Fruit fly (Drosophila melanogaster): ENCODE data around the gene tal-3A.
A peak's percentile ranks its signal among the peaks of the same experiment; 100 is the strongest.

tal-3A gene

DNA sequence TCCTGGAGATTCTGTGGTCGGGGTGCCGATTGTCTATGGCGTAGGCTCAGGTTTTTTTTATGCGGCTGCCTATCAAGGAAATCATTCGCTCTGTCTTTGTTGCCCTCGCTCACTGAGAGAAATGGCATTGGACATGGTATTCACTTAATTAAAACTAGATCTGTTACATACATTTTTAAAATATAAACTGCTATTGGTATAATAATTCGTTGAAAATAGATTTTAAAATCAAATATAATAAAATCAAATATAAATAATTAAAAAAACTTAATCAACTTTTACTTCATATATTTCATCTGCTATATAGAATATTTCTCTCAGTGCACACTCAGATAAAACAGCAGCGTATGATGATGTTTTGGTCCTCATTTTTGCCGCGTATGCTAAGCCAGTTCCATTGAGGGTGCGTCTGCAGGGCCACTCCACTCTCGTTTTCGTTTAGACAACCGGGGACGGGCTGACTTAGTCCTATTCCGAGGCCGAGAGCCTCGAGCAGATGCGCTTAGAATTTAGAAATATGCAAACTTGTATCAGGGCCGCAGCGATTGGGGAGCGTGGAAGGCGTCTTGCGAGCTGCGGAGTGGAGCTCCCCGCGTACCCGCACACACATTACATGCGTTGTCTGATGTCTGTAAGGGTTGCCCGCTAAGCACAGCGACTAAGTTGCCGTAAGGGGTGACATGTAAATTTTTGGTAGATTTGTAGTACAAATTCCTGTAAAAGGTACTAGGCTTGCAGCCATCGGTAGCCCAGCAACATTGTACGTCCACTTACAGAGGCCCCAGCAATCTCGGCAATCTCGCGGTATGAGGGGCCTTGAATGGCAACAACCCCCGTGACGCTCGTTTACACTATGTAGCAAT lies 13.1 kb upstream of the tal-3A start (continued):
- TF ChIP-seq CG12219 (GFP tag; optimal IDR thresholded peaks at IDR 0.05) (no peak), Elba2 (GFP tag; optimal IDR thresholded peaks at IDR 0.05) (no peak), CG4707 (GFP tag; optimal IDR thresholded peaks at IDR 0.05) (no peak), wor (GFP tag; IDR thresholded peaks at IDR 0.05) (no peak), HLHmδ (GFP tag; optimal IDR thresholded peaks at IDR 0.05) (no peak), pzg (GFP tag; optimal IDR thresholded peaks at IDR 0.05) (no peak), dmrt11E (tag; optimal IDR thresholded peaks at IDR 0.05) (peak; percentile 76), Usf (GFP tag; optimal IDR thresholded peaks at IDR 0.05) (no peak), Dfd (GFP tag; optimal IDR thresholded peaks at IDR 0.05) (no peak), CG10209 (GFP tag; optimal IDR thresholded peaks at IDR 0.05) (peak; percentile 45), CG4424 (GFP tag; optimal IDR thresholded peaks at IDR 0.05) (peak; percentile 56), ato (GFP tag; IDR thresholded peaks at IDR 0.05; ENCODE audit: partially characterized antibody) (no peak), ind (GFP tag; optimal IDR thresholded peaks at IDR 0.05) (no peak), E2f1 (GFP tag; IDR thresholded peaks at IDR 0.05) (no peak), HmgD (GFP tag; optimal IDR thresholded peaks at IDR 0.05) (no peak), CG14710 (tag; optimal IDR thresholded peaks at IDR 0.05) (peak; percentile 64), NK7.1 (GFP tag; optimal IDR thresholded peaks at IDR 0.05) (no peak), tio (GFP tag; optimal IDR thresholded peaks at IDR 0.05) (no peak), CG8944 (GFP tag; optimal IDR thresholded peaks at IDR 0.05) (no peak), Dip3 (GFP tag; optimal IDR thresholded peaks at IDR 0.05) (no peak), CG6854 (GFP tag; optimal IDR thresholded peaks at IDR 0.05) (no peak), nerfin-1 (tag; optimal IDR thresholded peaks at IDR 0.05) (no peak), CG2202 (tag; optimal IDR thresholded peaks at IDR 0.05) (no peak), CoRest (tag; optimal IDR thresholded peaks at IDR 0.05) (peak; percentile 58), chm (GFP tag; IDR thresholded peaks at IDR 0.05) (no peak), CG13624 (GFP tag; optimal IDR thresholded peaks at IDR 0.05) (no peak), CG12942 (GFP tag; optimal IDR thresholded peaks at IDR 0.05) (no peak), Taf1 (GFP tag; IDR thresholded peaks at IDR 0.05) (no peak), cg (GFP tag; optimal IDR thresholded peaks at IDR 0.05) (no peak), dmrt99B (tag; optimal IDR thresholded peaks at IDR 0.05) (peak; percentile 49), tna (GFP tag; IDR thresholded peaks at IDR 0.05; ENCODE audit: partially characterized antibody) (no peak), bab2 (GFP tag; optimal IDR thresholded peaks at IDR 0.05) (no peak), CG9609 (GFP tag; optimal IDR thresholded peaks at IDR 0.05) (no peak), CG14965 (GFP tag; optimal IDR thresholded peaks at IDR 0.05; ENCODE audit: borderline replicate concordance) (no peak), H15 (GFP tag; IDR thresholded peaks at IDR 0.05) (no peak), peb (GFP tag; IDR thresholded peaks at IDR 0.05) (no peak), eyg (GFP tag; optimal IDR thresholded peaks at IDR 0.05) (no peak), pfk (GFP tag; optimal IDR thresholded peaks at IDR 0.05) (no peak)

DNA sequence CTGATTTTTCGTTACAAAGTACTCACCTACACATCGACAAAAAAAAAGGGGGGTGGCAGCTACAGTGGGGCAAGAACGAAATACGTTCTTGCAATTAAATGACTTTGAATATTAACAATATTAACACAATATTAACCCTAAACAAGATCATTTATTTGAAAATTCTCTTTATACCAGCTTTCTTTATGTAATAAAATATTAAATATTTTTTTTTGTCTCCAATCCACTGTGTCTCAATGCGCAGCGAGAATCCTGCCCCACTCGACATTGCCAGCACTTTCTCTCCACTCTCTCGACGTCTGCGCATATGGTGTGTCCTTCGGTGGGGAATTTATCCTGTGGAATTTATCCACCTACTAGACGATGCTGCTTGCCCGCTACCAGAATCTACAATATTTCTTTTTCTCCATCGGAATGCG lies 12.5 kb upstream of the tal-3A start:
- TF ChIP-seq B-H2 (GFP tag; optimal IDR thresholded peaks at IDR 0.05) (peak; percentile 96), Xbp1 (GFP tag; optimal IDR thresholded peaks at IDR 0.05) (peak; percentile 83), Bgb (GFP tag; IDR thresholded peaks at IDR 0.05; ENCODE audit: partially characterized antibody) (peak; percentile 5; the same call in 1 of the 2 replicates), CG7745 (tag; optimal IDR thresholded peaks at IDR 0.05) (no peak), D19A (tag; optimal IDR thresholded peaks at IDR 0.05) (peak; percentile 74), CG11093 (GFP tag; IDR thresholded peaks at IDR 0.05) (peak; percentile 86), pros (GFP tag; optimal IDR thresholded peaks at IDR 0.05) (no peak), dimm (GFP tag; IDR thresholded peaks at IDR 0.05) (peak; percentile 74), YL-1 (GFP tag; optimal IDR thresholded peaks at IDR 0.05) (peak; percentile 64), CG13624 (GFP tag; optimal IDR thresholded peaks at IDR 0.05) (peak; percentile 54), Fer2 (tag; optimal IDR thresholded peaks at IDR 0.05) (peak; percentile 72), sr (GFP tag; IDR thresholded peaks at IDR 0.05) (peak; percentile 41; the same call in 1 of the 3 replicates), jing (GFP tag; optimal IDR thresholded peaks at IDR 0.05) (peak; percentile 27), ftz-f1 (GFP tag; optimal IDR thresholded peaks at IDR 0.05) (no peak)

Measured in whole organism, embryonic.